Fruit fly (Drosophila melanogaster) whole organism, pupa: ENCODE data around the gene Lsd-2.

Experiments
- CG10348 ChIP-seq: fragments of 200-800 bp; sonication (Bioruptor generic); IDR thresholded peaks from 2 replicates; pipeline ENCODE4 v1.3.6; 2022; ENCODE audit warnings: missing biosample characterization, missing genetic modification characterization
- CG12605 ChIP-seq: fragments of 200-800 bp; sonication (Bioruptor generic); IDR thresholded peaks from 2 replicates; pipeline ENCODE4 v1.3.6; 2022; ENCODE audit warnings: missing biosample characterization, missing genetic modification characterization
- CG13204 ChIP-seq: fragments of 200-800 bp; sonication (Bioruptor generic); optimal IDR thresholded peaks from 2 replicates; lab custom pipeline; 2018; ENCODE audit warnings: missing biosample characterization, mild to moderate bottlenecking, missing genetic modification characterization, moderate library complexity
- CG14655 ChIP-seq: fragments of 200-800 bp; sonication (Bioruptor generic); optimal IDR thresholded peaks from 3 replicates; lab custom pipeline; 2017; ENCODE audit warnings: mild to moderate bottlenecking, missing biosample characterization, missing genetic modification reagents, missing genetic modification characterization
- CG15710 ChIP-seq: fragments of 200-800 bp; sonication (Bioruptor generic); optimal IDR thresholded peaks from 2 replicates; lab custom pipeline; 2018; ENCODE audit warnings: missing biosample characterization, mild to moderate bottlenecking, missing genetic modification characterization, moderate library complexity
- CG17806 ChIP-seq: fragments of 200-800 bp; sonication (Bioruptor generic); optimal IDR thresholded peaks from 2 replicates; lab custom pipeline; 2018; ENCODE audit warnings: missing biosample characterization, mild to moderate bottlenecking, missing genetic modification characterization, moderate library complexity
- CG32121 ChIP-seq: fragments of 200-800 bp; sonication (Bioruptor generic); IDR thresholded peaks from 2 replicates; pipeline ENCODE4 v1.3.6; 2022; ENCODE audit warnings: missing biosample characterization, missing genetic modification characterization
- CG34367 ChIP-seq: fragments of 200-800 bp; sonication (Bioruptor generic); optimal IDR thresholded peaks from 2 replicates; lab custom pipeline; 2018; ENCODE audit warnings: missing biosample characterization, mild to moderate bottlenecking, missing genetic modification characterization
- CG4496 ChIP-seq: fragments of 200-800 bp; sonication (Bioruptor generic); IDR thresholded peaks from 3 replicates; pipeline ENCODE4 v1.3.6; 2022; ENCODE audit warnings: missing biosample characterization, missing genetic modification characterization
- CG8159 ChIP-seq: fragments of 200-800 bp; sonication (Bioruptor generic); optimal IDR thresholded peaks from 3 replicates; lab custom pipeline; 2018; ENCODE audit warnings: missing biosample characterization, mild to moderate bottlenecking, missing genetic modification characterization, moderate library complexity
- CG8301 ChIP-seq: fragments of 200-800 bp; sonication (Bioruptor generic); optimal IDR thresholded peaks from 2 replicates; lab custom pipeline; 2018; ENCODE audit warnings: missing biosample characterization, mild to moderate bottlenecking, missing genetic modification characterization
- CG9948 ChIP-seq: fragments of 200-800 bp; sonication (Bioruptor generic); optimal IDR thresholded peaks from 2 replicates; lab custom pipeline; 2018; ENCODE audit warnings: missing biosample characterization, mild to moderate bottlenecking, missing genetic modification characterization, moderate library complexity
- D1 ChIP-seq: fragments of 200-800 bp; sonication (Bioruptor generic); optimal IDR thresholded peaks from 2 replicates; lab custom pipeline; 2018; ENCODE audit warnings: missing biosample characterization, mild to moderate bottlenecking, missing genetic modification characterization, moderate library complexity
- EcR ChIP-seq: fragments of 200-800 bp; sonication (Bioruptor generic); optimal IDR thresholded peaks from 3 replicates; lab custom pipeline; 2019; ENCODE audit warnings: missing biosample characterization, missing genetic modification characterization, mild to moderate bottlenecking, moderate library complexity, missing genetic modification reagents
- Ets98B ChIP-seq: fragments of 200-800 bp; sonication (Bioruptor generic); IDR thresholded peaks from 2 replicates; pipeline ENCODE4 v1.3.6; 2022; ENCODE audit warnings: missing biosample characterization, missing genetic modification characterization
- Pif1A ChIP-seq: fragments of 200-800 bp; sonication (Bioruptor generic); optimal IDR thresholded peaks from 3 replicates; lab custom pipeline; 2016; ENCODE audit warnings: missing biosample characterization, missing genetic modification characterization
- Pif1B ChIP-seq: fragments of 200-800 bp; sonication (Bioruptor generic); optimal IDR thresholded peaks from 3 replicates; lab custom pipeline; 2016; ENCODE audit warnings: missing biosample characterization, missing genetic modification characterization
- Snoo ChIP-seq: fragments of 200-800 bp; sonication (Bioruptor generic); optimal IDR thresholded peaks from 3 replicates; lab custom pipeline; 2017; ENCODE audit warnings: missing biosample characterization, mild to moderate bottlenecking, missing genetic modification characterization, inconsistent platforms
- fd96Ca ChIP-seq: fragments of 200-800 bp; sonication (Bioruptor generic); IDR thresholded peaks from 3 replicates; pipeline ENCODE4 v1.3.6; 2022; ENCODE audit warnings: missing biosample characterization, missing genetic modification characterization
- gl ChIP-seq: fragments of 200-800 bp; sonication (Bioruptor generic); optimal IDR thresholded peaks from 2 replicates; lab custom pipeline; 2018; ENCODE audit warnings: missing biosample characterization, mild to moderate bottlenecking, missing genetic modification characterization
- rn ChIP-seq: fragments of 200-800 bp; sonication (Bioruptor generic); IDR thresholded peaks from 2 replicates; pipeline ENCODE4 v1.3.6; 2022; ENCODE audit warnings: missing biosample characterization, missing genetic modification characterization

Gene Lsd-2

DNA sequence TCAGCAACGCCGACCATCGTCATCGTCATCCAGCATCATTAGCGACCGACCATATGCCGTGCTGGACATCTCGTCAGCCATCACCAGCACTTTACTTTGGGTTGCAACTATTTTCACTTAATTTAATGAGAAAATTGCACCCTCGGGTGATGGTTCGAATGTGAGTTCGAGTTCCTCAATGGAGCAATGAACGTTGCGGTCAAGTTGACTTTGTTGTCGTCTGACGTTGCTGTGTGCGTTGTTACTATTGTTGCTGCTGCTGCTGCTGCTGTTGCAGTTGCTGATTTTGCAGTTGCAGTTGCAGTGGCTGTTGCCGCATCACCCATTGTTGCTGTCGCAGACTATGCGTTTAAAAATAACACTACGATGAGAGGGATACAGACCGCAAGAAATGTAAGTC lies 46.2 kb downstream of the Lsd-2 start:
- peak; percentile 89 for TF ChIP-seq EcR (GFP tag; lab: Kevin White, UChicago)
- peak; percentile 37 for TF ChIP-seq CG13204 (GFP tag; lab: Kevin White, UChicago)
- TF ChIP-seq rn, result no peak
- TF ChIP-seq, all 21 proteins: peak for 2

DNA sequence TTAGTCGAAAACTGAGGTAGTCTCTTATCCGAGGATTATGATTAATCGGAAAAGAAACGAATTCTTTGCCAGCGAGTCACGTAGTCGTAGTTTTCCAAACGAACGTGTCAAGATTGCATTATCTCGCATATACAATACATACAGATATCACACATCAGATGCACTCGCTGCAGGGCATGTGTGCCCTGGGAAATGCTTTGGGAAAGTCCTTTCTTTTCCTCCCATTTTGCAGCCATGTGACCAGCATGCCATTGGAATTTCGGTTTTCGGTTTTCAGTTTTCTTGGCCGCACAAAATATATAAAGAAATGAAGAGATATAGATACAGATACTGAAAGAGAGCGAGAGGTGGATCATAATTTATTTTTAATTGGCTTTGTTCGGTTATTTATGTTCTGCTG lies 47.9 kb downstream of the Lsd-2 start:
- TF ChIP-seq CG8159 (tag; lab: Kevin White, UChicago) (no peak), gl (tag; lab: Kevin White, UChicago) (no peak), Snoo (tag; lab: Kevin White, UChicago) (no peak), CG12605 (GFP tag; lab: Robert Waterston, UW) (no peak), D1 (tag; lab: Kevin White, UChicago) (no peak), Pif1B (GFP tag; lab: Kevin White, UChicago) (no peak), CG10348 (GFP tag; lab: Robert Waterston, UW) (no peak), CG32121 (GFP tag; lab: Robert Waterston, UW) (no peak), EcR (GFP tag; lab: Kevin White, UChicago) (no peak), CG13204 (GFP tag; lab: Kevin White, UChicago) (no peak), Ets98B (GFP tag; lab: Robert Waterston, UW) (no peak), CG14655 (no peak), CG4496 (GFP tag; lab: Robert Waterston, UW) (no peak), fd96Ca (GFP tag; lab: Robert Waterston, UW) (no peak), CG8301 (tag; lab: Kevin White, UChicago) (no peak), CG9948 (tag; lab: Kevin White, UChicago) (no peak), rn (no peak), CG17806 (tag; lab: Kevin White, UChicago) (no peak), CG34367 (tag; lab: Kevin White, UChicago) (no peak), CG15710 (tag; lab: Kevin White, UChicago) (no peak)

DNA sequence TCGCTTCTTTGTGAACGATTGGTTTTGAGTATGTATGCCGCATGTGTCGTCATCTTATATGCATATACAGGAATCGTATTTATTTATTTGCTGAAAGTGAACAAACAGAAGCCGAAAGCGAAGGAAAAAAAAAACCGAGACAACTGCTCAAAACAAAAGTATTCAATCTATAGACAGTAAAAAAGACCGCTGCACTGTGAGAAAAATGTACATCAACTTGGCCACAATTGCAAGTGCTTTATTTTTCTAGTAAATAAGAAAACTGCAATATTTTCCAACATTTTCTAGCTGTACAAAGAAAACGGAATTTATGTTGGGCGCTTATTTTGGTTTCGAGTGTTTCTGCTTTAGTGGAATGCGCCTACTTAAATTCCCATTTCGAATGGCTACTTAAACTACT lies 49.1 kb downstream of the Lsd-2 start:
- TF ChIP-seq Pif1B (GFP tag; lab: Kevin White, UChicago), result peak; percentile 38
- peak; percentile 30 for TF ChIP-seq CG8159 (tag; lab: Kevin White, UChicago)
- TF ChIP-seq CG13204 (GFP tag; lab: Kevin White, UChicago), result no peak
- TF ChIP-seq D1 (tag; lab: Kevin White, UChicago), result no peak
- peak; percentile 44 for TF ChIP-seq CG14655
- TF ChIP-seq CG4496 (GFP tag; lab: Robert Waterston, UW), result peak; percentile 69
- TF ChIP-seq CG17806 (tag; lab: Kevin White, UChicago), result peak; percentile 25
- peak; percentile 50 for TF ChIP-seq CG32121 (GFP tag; lab: Robert Waterston, UW)
- peak; percentile 37 for TF ChIP-seq Pif1A (GFP tag; lab: Kevin White, UChicago)
- peak; percentile 16; the same call in 1 of the 2 replicates for TF ChIP-seq Ets98B (GFP tag; lab: Robert Waterston, UW)
- 0 out of 2 replicates have a peak, but pooled peaks have one; percentile 24 for TF ChIP-seq CG12605 (GFP tag; lab: Robert Waterston, UW)
- no peak for TF ChIP-seq CG10348 (GFP tag; lab: Robert Waterston, UW)
- no peak for TF ChIP-seq rn
- TF ChIP-seq CG8301 (tag; lab: Kevin White, UChicago), result no peak
- peak; percentile 2 for TF ChIP-seq CG9948 (tag; lab: Kevin White, UChicago)
- TF ChIP-seq CG34367 (tag; lab: Kevin White, UChicago), result no peak
- peak; percentile 16 for TF ChIP-seq CG15710 (tag; lab: Kevin White, UChicago)
- TF ChIP-seq fd96Ca (GFP tag; lab: Robert Waterston, UW), result peak; percentile 65; the same call in 2 of the 3 replicates
- TF ChIP-seq gl (tag; lab: Kevin White, UChicago), result no peak
- no peak for TF ChIP-seq EcR (GFP tag; lab: Kevin White, UChicago)
- TF ChIP-seq Snoo (tag; lab: Kevin White, UChicago), result peak; percentile 39

DNA sequence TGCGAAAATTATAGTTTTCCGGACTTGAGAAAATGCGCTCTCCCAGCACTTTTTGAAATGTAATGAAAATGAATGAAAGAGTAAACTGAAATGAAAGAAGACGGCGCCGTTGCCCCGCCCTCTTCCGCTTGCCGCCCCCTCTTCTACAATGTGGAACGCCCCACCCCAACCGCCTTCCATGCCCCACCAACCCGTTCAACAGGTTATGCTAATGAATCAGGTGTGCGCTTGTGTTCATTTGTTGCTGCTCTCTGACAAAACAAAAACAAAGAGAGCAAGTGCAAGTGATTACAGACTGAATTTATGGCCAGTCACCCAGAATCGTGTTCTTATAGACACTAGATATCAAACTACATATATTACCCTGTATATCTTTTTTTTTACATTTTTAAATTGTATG lies 50.3 kb downstream of the Lsd-2 start:
- peak; percentile 37; the same call in 1 of the 3 replicates for TF ChIP-seq CG4496 (GFP tag; lab: Robert Waterston, UW)
- TF ChIP-seq EcR (GFP tag; lab: Kevin White, UChicago), result peak; percentile 44
- TF ChIP-seq CG13204 (GFP tag; lab: Kevin White, UChicago), result peak; percentile 60
- no peak for TF ChIP-seq fd96Ca (GFP tag; lab: Robert Waterston, UW)
- TF ChIP-seq CG12605 (GFP tag; lab: Robert Waterston, UW), result peak; percentile 45; the same call in 1 of the 2 replicates
- TF ChIP-seq D1 (tag; lab: Kevin White, UChicago), result no peak
- no peak for TF ChIP-seq CG10348 (GFP tag; lab: Robert Waterston, UW)
- TF ChIP-seq CG32121 (GFP tag; lab: Robert Waterston, UW), result peak; percentile 29; the same call in 1 of the 2 replicates
- peak; percentile 45; the same call in 1 of the 2 replicates for TF ChIP-seq Ets98B (GFP tag; lab: Robert Waterston, UW)
- TF ChIP-seq Pif1A (GFP tag; lab: Kevin White, UChicago), result no peak

DNA sequence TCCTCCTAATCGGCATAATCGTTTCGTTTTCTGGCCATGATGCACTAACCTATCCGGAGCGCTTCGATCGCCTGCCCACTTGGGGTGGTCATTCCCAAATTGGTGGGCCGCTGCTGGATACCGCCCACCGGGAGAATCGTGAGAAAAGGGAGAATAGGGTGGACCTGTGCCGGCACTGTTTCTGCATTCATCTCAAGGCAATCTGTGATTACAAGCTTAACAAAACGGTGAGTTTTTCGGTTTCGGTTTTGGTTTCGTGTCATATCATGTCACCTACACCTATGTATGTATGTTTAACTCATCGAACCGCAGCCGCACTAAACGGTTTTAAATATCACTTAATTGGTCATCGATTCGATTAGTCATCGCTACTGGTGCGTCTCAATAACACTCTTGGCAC lies 51.3 kb downstream of the Lsd-2 start:
- no peak for TF ChIP-seq CG34367 (tag; lab: Kevin White, UChicago)
- no peak for TF ChIP-seq CG32121 (GFP tag; lab: Robert Waterston, UW)
- peak; percentile 79 for TF ChIP-seq CG8159 (tag; lab: Kevin White, UChicago)
